Worm (Caenorhabditis elegans) whole organism, mixed stage, embryonic: ENCODE measurements around the gene K08B4.7.

Source experiments
- M03D4.4 ChIP-seq: sonication (generic microtip); optimal IDR thresholded peaks from 2 replicates; lab custom pipeline; 2017; ENCODE audit warnings: mild to moderate bottlenecking, missing genetic modification characterization, missing compliant biosample characterization
- bed-3 ChIP-seq: fragments of 200-800 bp; sonication (Bioruptor generic); optimal IDR thresholded peaks from 3 replicates; lab custom pipeline; 2018; ENCODE audit warnings: mild to moderate bottlenecking, missing genetic modification characterization, moderate library complexity, missing compliant biosample characterization
- blmp-1 ChIP-seq: fragments of 150-350 bp; optimal IDR thresholded peaks from 2 replicates; lab custom pipeline; 2014; ENCODE audit warnings: missing biosample characterization, missing genetic modification characterization
- ceh-39 ChIP-seq: fragments of 150-350 bp; optimal IDR thresholded peaks from 2 replicates; lab custom pipeline; 2014; ENCODE audit warnings: missing biosample characterization, missing genetic modification characterization
- ceh-43 ChIP-seq: fragments of 200-800 bp; sonication (Bioruptor generic); optimal IDR thresholded peaks from 2 replicates; lab custom pipeline; 2018; ENCODE audit warnings: mild to moderate bottlenecking, missing genetic modification characterization, moderate library complexity, missing compliant biosample characterization
- ces-1 ChIP-seq: fragments of 150-350 bp; optimal IDR thresholded peaks from 2 replicates; lab custom pipeline; 2014; ENCODE audit warnings: missing biosample characterization, missing genetic modification reagents, missing genetic modification characterization
- cnd-1 ChIP-seq: fragments of 200-800 bp; sonication (Bioruptor generic); optimal IDR thresholded peaks from 2 replicates; lab custom pipeline; 2018; ENCODE audit warnings: mild to moderate bottlenecking, missing genetic modification characterization, missing compliant biosample characterization
- drap-1 ChIP-seq: fragments of 200-800 bp; sonication (Bioruptor generic); optimal IDR thresholded peaks from 3 replicates; lab custom pipeline; 2018; ENCODE audit warnings: mild to moderate bottlenecking, missing genetic modification characterization, missing compliant biosample characterization
- elt-1 ChIP-seq: sonication (generic microtip); optimal IDR thresholded peaks from 2 replicates; lab custom pipeline; 2017; ENCODE audit warnings: missing genetic modification characterization, mild to moderate bottlenecking, missing compliant biosample characterization, antibody characterized with exemption, moderate library complexity, borderline replicate concordance; ENCODE audit not compliant: insufficient read depth
- elt-3 ChIP-seq: fragments of 150-350 bp; optimal IDR thresholded peaks from 2 replicates; lab custom pipeline; 2014; ENCODE audit warnings: missing biosample characterization, missing genetic modification characterization
- ham-2 ChIP-seq: fragments of 200-800 bp; sonication (Bioruptor generic); optimal IDR thresholded peaks from 2 replicates; lab custom pipeline; 2018; ENCODE audit warnings: mild to moderate bottlenecking, missing genetic modification characterization, missing compliant biosample characterization
- hlh-1 ChIP-seq: fragments of 150-350 bp; optimal IDR thresholded peaks from 2 replicates; lab custom pipeline; 2014; ENCODE audit warnings: missing biosample characterization, missing genetic modification reagents, missing genetic modification characterization
- lin-13 ChIP-seq: fragments of 150-350 bp; optimal IDR thresholded peaks from 2 replicates; lab custom pipeline; 2014; ENCODE audit warnings: missing biosample characterization, missing genetic modification characterization
- lin-32 ChIP-seq: fragments of 200-800 bp; sonication (Bioruptor generic); optimal IDR thresholded peaks from 2 replicates; lab custom pipeline; 2018; ENCODE audit warnings: mild to moderate bottlenecking, missing genetic modification characterization, missing compliant biosample characterization
- lsy-2 ChIP-seq: fragments of 150-350 bp; optimal IDR thresholded peaks from 2 replicates; lab custom pipeline; 2014; ENCODE audit warnings: missing biosample characterization, missing genetic modification characterization
- mep-1 ChIP-seq: fragments of 150-350 bp; optimal IDR thresholded peaks from 2 replicates; lab custom pipeline; 2017; ENCODE audit warnings: missing biosample characterization, missing genetic modification reagents, missing genetic modification characterization, inconsistent platforms
- mls-2 ChIP-seq: sonication (generic microtip); optimal IDR thresholded peaks from 2 replicates; lab custom pipeline; 2016; ENCODE audit warnings: mild to moderate bottlenecking, missing genetic modification characterization, moderate library complexity, missing compliant biosample characterization
- nhr-2 ChIP-seq: fragments of 150-350 bp; optimal IDR thresholded peaks from 2 replicates; lab custom pipeline; 2014; ENCODE audit warnings: missing biosample characterization, missing genetic modification characterization
- nhr-237 ChIP-seq: fragments of 150-350 bp; optimal IDR thresholded peaks from 2 replicates; lab custom pipeline; 2014; ENCODE audit warnings: missing biosample characterization, missing genetic modification characterization
- nhr-76 ChIP-seq: sonication (generic microtip); optimal IDR thresholded peaks from 2 replicates; lab custom pipeline; 2017; ENCODE audit warnings: missing biosample characterization, missing genetic modification characterization
- pha-4 ChIP-seq: fragments of 150-350 bp; optimal IDR thresholded peaks from 2 replicates; lab custom pipeline; 2018; ENCODE audit warnings: missing biosample characterization, missing genetic modification reagents, missing genetic modification characterization
- sem-2 ChIP-seq: fragments of 200-800 bp; sonication (Bioruptor generic); optimal IDR thresholded peaks from 2 replicates; lab custom pipeline; 2018; ENCODE audit warnings: mild to moderate bottlenecking, missing genetic modification characterization, missing compliant biosample characterization
- sptf-1 ChIP-seq: sonication (generic microtip); optimal IDR thresholded peaks from 2 replicates; lab custom pipeline; 2017; ENCODE audit warnings: mild to moderate bottlenecking, missing genetic modification characterization, moderate library complexity, missing compliant biosample characterization
- tbx-8 ChIP-seq: fragments of 200-800 bp; sonication (Bioruptor generic); optimal IDR thresholded peaks from 2 replicates; lab custom pipeline; 2018; ENCODE audit warnings: mild to moderate bottlenecking, missing genetic modification characterization, moderate library complexity, missing compliant biosample characterization
- unc-120 ChIP-seq: sonication (generic microtip); optimal IDR thresholded peaks from 2 replicates; lab custom pipeline; 2017; ENCODE audit warnings: missing genetic modification characterization, missing compliant biosample characterization; ENCODE audit not compliant: poor library complexity, severe bottlenecking
- unc-39 ChIP-seq: fragments of 150-350 bp; optimal IDR thresholded peaks from 2 replicates; lab custom pipeline; 2014; ENCODE audit warnings: missing biosample characterization, missing genetic modification characterization
- unc-62 ChIP-seq: fragments of 150-350 bp; optimal IDR thresholded peaks from 2 replicates; lab custom pipeline; 2014; ENCODE audit warnings: missing biosample characterization, missing genetic modification reagents, missing genetic modification characterization
- zip-8 ChIP-seq: fragments of 150-350 bp; optimal IDR thresholded peaks from 2 replicates; lab custom pipeline; 2014; ENCODE audit warnings: missing biosample characterization, missing genetic modification characterization
- ztf-11 ChIP-seq: fragments of 150-350 bp; optimal IDR thresholded peaks from 2 replicates; lab custom pipeline; 2014; ENCODE audit warnings: missing biosample characterization, missing genetic modification characterization

Gene K08B4.7

ce11 chrIV:6127252-6127930 is 35.2 kb upstream of the K08B4.7 start, which contains the start of gene M03D4.4:
Gene M03D4.4, minus strand, starts transcription at chrIV:6127302.
- TF ChIP-seq unc-62 (GFP tag; lab: Kevin White, UChicago): no peak
- no peak for TF ChIP-seq cnd-1 (tag; lab: Kevin White, UChicago)
- TF ChIP-seq, all 35 proteins: peak for 0

- TF ChIP-seq ztf-11 (tag; lab: Kevin White, UChicago) (peak; percentile 10), drap-1 (GFP tag; lab: Kevin White, UChicago) (peak; percentile 37), elt-3 (no peak), lsy-2 (tag; lab: Kevin White, UChicago) (peak; percentile 35), mep-1 (tag; lab: Kevin White, UChicago) (peak; percentile 72), mls-2 (tag; lab: Kevin White, UChicago) (no peak), cnd-1 (tag; lab: Kevin White, UChicago) (peak; percentile 44), ceh-39 (peak; percentile 57), unc-39 (tag; lab: Kevin White, UChicago) (no peak), unc-120 (tag; lab: Kevin White, UChicago) (no peak), ham-2 (GFP tag; lab: Kevin White, UChicago) (peak; percentile 19), lin-32 (no peak), zip-8 (tag; lab: Kevin White, UChicago) (no peak), lin-13 (peak; percentile 93), nhr-2 (tag; lab: Kevin White, UChicago) (no peak), tbx-8 (GFP tag; lab: Kevin White, UChicago) (no peak), pha-4 (tag; lab: Kevin White, UChicago) (peak; percentile 56), unc-62 (GFP tag; lab: Kevin White, UChicago) (no peak), hlh-1 (tag; lab: Kevin White, UChicago) (no peak), sem-2 (GFP tag; lab: Kevin White, UChicago) (no peak), sptf-1 (tag; lab: Kevin White, UChicago) (no peak), nhr-237 (tag; lab: Kevin White, UChicago) (no peak)
These were observed 25.6 kb upstream of the K08B4.7 start, which contains the start of gene zen-4 for ce11 chrIV:6117741-6118265. Gene zen-4, plus strand, starts transcription at chrIV:6118215.

ce11 chrIV:6112291-6112690 is 20.1 kb upstream of the K08B4.7 start, which contains the start of gene M03D4.3:
Gene M03D4.3, minus strand, starts transcription at chrIV:6112391.
- TF ChIP-seq sptf-1 (tag; lab: Kevin White, UChicago) (no peak), cnd-1 (tag; lab: Kevin White, UChicago) (no peak), mls-2 (tag; lab: Kevin White, UChicago) (no peak), ceh-39 (no peak), pha-4 (tag; lab: Kevin White, UChicago) (no peak), ces-1 (GFP tag; lab: Kevin White, UChicago) (no peak), bed-3 (GFP tag; lab: Kevin White, UChicago) (no peak)
- TF ChIP-seq, all 35 proteins: peak for 0

- no peak for TF ChIP-seq ceh-43 (GFP tag; lab: Kevin White, UChicago)
- TF ChIP-seq sem-2 (GFP tag; lab: Kevin White, UChicago): no peak
- TF ChIP-seq pha-4 (tag; lab: Kevin White, UChicago): no peak
- TF ChIP-seq nhr-2 (tag; lab: Kevin White, UChicago): no peak
- TF ChIP-seq tbx-8 (GFP tag; lab: Kevin White, UChicago): no peak
- TF ChIP-seq lin-13: no peak
- TF ChIP-seq unc-120 (tag; lab: Kevin White, UChicago): no peak
- no peak for TF ChIP-seq blmp-1 (tag; lab: Kevin White, UChicago)
- TF ChIP-seq elt-1 (tag; lab: Kevin White, UChicago): no peak
- TF ChIP-seq ztf-11 (tag; lab: Kevin White, UChicago): no peak
- no peak for TF ChIP-seq M03D4.4
- no peak for TF ChIP-seq lin-32
- no peak for TF ChIP-seq nhr-76 (tag; lab: Kevin White, UChicago)
- TF ChIP-seq ces-1 (GFP tag; lab: Kevin White, UChicago): no peak
- no peak for TF ChIP-seq bed-3 (GFP tag; lab: Kevin White, UChicago)
- TF ChIP-seq, all 35 proteins: peak for 0
These were observed 16.5 kb upstream of the K08B4.7 start for ce11 chrIV:6108665-6109064.
